Fruit fly (Drosophila melanogaster): ENCODE results near the gene psidin.
A peak's percentile ranks its signal among the peaks of the same experiment; 100 is the strongest.

The psidin gene

dm6 chr3R:20008372-20009051, 13.0 kb upstream of the psidin start, which contains the start of the genes Hs6st and MED25:
Gene Hs6st, minus strand, starts transcription at chr3R:20008512.
Gene MED25, plus strand, starts transcription at chr3R:20008947.
- TF ChIP-seq Awh (GFP tag; IDR thresholded peaks at IDR 0.05) (0 out of 2 replicates have a peak, but pooled peaks have one; percentile 13), CG12942 (GFP tag; optimal IDR thresholded peaks at IDR 0.05) (no peak), nmo (GFP tag; optimal IDR thresholded peaks at IDR 0.05) (peak; percentile 55), CG10366 (GFP tag; IDR thresholded peaks at IDR 0.05) (no peak), CG18262 (tag; optimal IDR thresholded peaks at IDR 0.05) (peak; percentile 29), CG10565 (GFP tag; optimal IDR thresholded peaks at IDR 0.05) (no peak), sd (tag; optimal IDR thresholded peaks at IDR 0.05) (peak; percentile 36), Fer3 (tag; optimal IDR thresholded peaks at IDR 0.05) (peak; percentile 32), tin (GFP tag; optimal IDR thresholded peaks at IDR 0.05) (peak; percentile 74), E2f2 (GFP tag; IDR thresholded peaks at IDR 0.05) (peak; percentile 55), CG12769 (tag; optimal IDR thresholded peaks at IDR 0.05) (no peak), B-H1 (GFP tag; IDR thresholded peaks at IDR 0.05) (no peak), Vsx1 (GFP tag; optimal IDR thresholded peaks at IDR 0.05) (no peak), CG2875 (GFP tag; optimal IDR thresholded peaks at IDR 0.05) (no peak), Fer2 (tag; optimal IDR thresholded peaks at IDR 0.05) (peak; percentile 56), CG10274 (GFP tag; optimal IDR thresholded peaks at IDR 0.05) (no peak), z (GFP tag; IDR thresholded peaks at IDR 0.05) (no peak), D19A (tag; optimal IDR thresholded peaks at IDR 0.05) (no peak), schlank (tag; optimal IDR thresholded peaks at IDR 0.05) (no peak), CG7928 (GFP tag; optimal IDR thresholded peaks at IDR 0.05) (peak; percentile 93), Nf-YC (tag; optimal IDR thresholded peaks at IDR 0.05) (no peak), fu2 (GFP tag; optimal IDR thresholded peaks at IDR 0.05) (no peak), Optix (GFP tag; IDR thresholded peaks at IDR 0.05) (no peak), CG5245 (GFP tag; optimal IDR thresholded peaks at IDR 0.05) (no peak), Hmr (GFP tag; optimal IDR thresholded peaks at IDR 0.05) (peak; percentile 65), bowl (GFP tag; IDR thresholded peaks at IDR 0.05) (no peak), fd96Cb (tag; optimal IDR thresholded peaks at IDR 0.05) (peak; percentile 53), maf-S (GFP tag; optimal IDR thresholded peaks at IDR 0.05) (no peak), amos (GFP tag; IDR thresholded peaks at IDR 0.05; ENCODE audit: partially characterized antibody) (peak; percentile 72; the same call in 1 of the 2 replicates), Hr3 (GFP tag; optimal IDR thresholded peaks at IDR 0.05) (no peak), CrebB (tag; optimal IDR thresholded peaks at IDR 0.05) (peak; percentile 39), Poxn (GFP tag; IDR thresholded peaks at IDR 0.05) (no peak), vfl (GFP tag; optimal IDR thresholded peaks at IDR 0.05) (no peak), Neu2 (GFP tag; optimal IDR thresholded peaks at IDR 0.05; ENCODE audit: borderline replicate concordance) (no peak), CG30403 (GFP tag; optimal IDR thresholded peaks at IDR 0.05) (peak; percentile 34), E2f1 (GFP tag; IDR thresholded peaks at IDR 0.05) (peak; percentile 37; the same call in 1 of the 2 replicates), CG14860 (GFP tag; IDR thresholded peaks at IDR 0.05; ENCODE audit: partially characterized antibody) (peak; percentile 45; the same call in 1 of the 3 replicates), CG16813 (GFP tag; IDR thresholded peaks at IDR 0.05; ENCODE audit: partially characterized antibody) (peak; percentile 76), HLH4C (GFP tag; IDR thresholded peaks at IDR 0.05; ENCODE audit: partially characterized antibody) (peak; percentile 78), CG14014 (GFP tag; IDR thresholded peaks at IDR 0.05) (peak; percentile 40; the same call in 1 of the 2 replicates), zen (tag; optimal IDR thresholded peaks at IDR 0.05) (no peak), ttk (GFP tag; IDR thresholded peaks at IDR 0.05) (peak; percentile 8; the same call in 1 of the 2 replicates), Blimp-1 (GFP tag; optimal IDR thresholded peaks at IDR 0.05) (peak; percentile 69), lilli (GFP tag; optimal IDR thresholded peaks at IDR 0.05) (peak; percentile 35), CG2889 (GFP tag; IDR thresholded peaks at IDR 0.05) (no peak), CG15011 (GFP tag; optimal IDR thresholded peaks at IDR 0.05) (peak; percentile 59), NK7.1 (GFP tag; optimal IDR thresholded peaks at IDR 0.05) (peak; percentile 2), lmd (GFP tag; IDR thresholded peaks at IDR 0.05) (no peak), CG1832 (GFP tag; optimal IDR thresholded peaks at IDR 0.05) (no peak)

Data from whole organism, embryonic.